Fruit fly (Drosophila melanogaster): ENCODE measurements around the gene Pkc98E.

DNA sequence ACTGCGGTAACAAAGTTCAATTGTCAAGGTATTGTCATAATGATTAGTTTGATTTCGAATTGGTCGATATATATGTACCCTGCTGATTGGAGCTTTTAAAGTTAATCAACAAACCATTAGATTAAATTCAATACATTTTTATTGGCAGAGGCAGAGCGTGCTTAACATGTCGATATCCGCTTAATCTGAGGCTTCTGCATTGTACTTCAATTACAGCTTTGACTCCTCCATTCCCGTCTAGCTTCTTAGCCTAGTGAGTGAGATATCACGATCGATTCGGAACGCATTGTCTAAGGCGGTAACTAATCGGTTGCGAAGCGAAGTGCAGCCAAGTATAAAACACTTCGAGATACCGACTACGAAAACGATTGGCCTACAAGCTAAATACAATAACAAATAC lies 6.4 kb upstream of the Pkc98E start, which contains the start of gene Ssl2:
- TF ChIP-seq CG8478 (optimal IDR thresholded peaks at IDR 0.05) (no peak), CTCF (optimal IDR thresholded peaks at IDR 0.05) (no peak)
